Worm (Caenorhabditis elegans): ENCODE results near the gene srv-26.
"Not testable (repeated sequence)": the region's sequence is repeated elsewhere in the genome, so short reads cannot be mapped to it uniquely, and the experiment has no call there.

The srv-26 gene

ce11 chrIV:6301764-6302163 lies at the start of gene srv-26:
TSS of gene srv-26 (minus strand) at chrIV:6301864.
- TF ChIP-seq nhr-237 (tag; optimal IDR thresholded peaks at IDR 0.05) (no peak), hlh-4 (tag; optimal IDR thresholded peaks at IDR 0.05) (no peak), efl-1 (optimal IDR thresholded peaks at IDR 0.05) (no peak), efl-1 (GFP tag; optimal IDR thresholded peaks at IDR 0.05 in 1 of 2) (peak in 1 of 2 experiments; percentile 48)

ce11 chrIV:6347213-6347612 lies 45.5 kb upstream of the srv-26 start, which contains the start of gene Y73B6BL.289:
TSS of gene Y73B6BL.289 (plus strand) at chrIV:6347513.
- TF ChIP-seq lin-35 (GFP tag; optimal IDR thresholded peaks at IDR 0.05); zag-1 (tag; optimal IDR thresholded peaks at IDR 0.05); fos-1 (tag; optimal IDR thresholded peaks at IDR 0.05): not testable (repeated sequence)

- no peak for TF ChIP-seq efl-3 (GFP tag; optimal IDR thresholded peaks at IDR 0.05)
- peak; percentile 3 for TF ChIP-seq lin-14 (GFP tag; optimal IDR thresholded peaks at IDR 0.05)
Measured at ce11 chrIV:6342876-6343275, 41.2 kb upstream of the srv-26 start, which contains the start of gene Y73B6BL.14. TSS of gene Y73B6BL.14 (minus strand) at chrIV:6342976.

- TF ChIP-seq lin-13 (GFP tag; optimal IDR thresholded peaks at IDR 0.05), result no peak
- no peak for TF ChIP-seq ceh-90 (tag; optimal IDR thresholded peaks at IDR 0.05)
- no peak for TF ChIP-seq xbp-1 (tag; optimal IDR thresholded peaks at IDR 0.05)
- no peak for TF ChIP-seq elt-2 (tag; optimal IDR thresholded peaks at IDR 0.05)
- TF ChIP-seq grh-1 (GFP tag; IDR thresholded peaks at IDR 0.05), result no peak
- no peak for TF ChIP-seq ces-1 (GFP tag; optimal IDR thresholded peaks at IDR 0.05)
- no peak for TF ChIP-seq irx-1 (tag; optimal IDR thresholded peaks at IDR 0.05)
- TF ChIP-seq rnt-1 (tag; optimal IDR thresholded peaks at IDR 0.05), result no peak
- no peak for TF ChIP-seq ceh-88 (GFP tag; IDR thresholded peaks at IDR 0.05)
- no peak for TF ChIP-seq lin-14 (GFP tag; optimal IDR thresholded peaks at IDR 0.05)
- TF ChIP-seq dpl-1 (GFP tag; optimal IDR thresholded peaks at IDR 0.05), result no peak
Measured at ce11 chrIV:6342431-6342830, 40.8 kb upstream of the srv-26 start, which contains the start of gene Y73B6BL.288. TSS of gene Y73B6BL.288 (minus strand) at chrIV:6342531.

- TF ChIP-seq mab-9 (GFP tag; IDR thresholded peaks at IDR 0.05) (no peak), ama-1 (optimal IDR thresholded peaks at IDR 0.05) (no peak)
Measured at ce11 chrIV:6337353-6337752, 35.7 kb upstream of the srv-26 start, which contains the start of gene ipla-6. TSS of gene ipla-6 (plus strand) at chrIV:6337653.

- TF ChIP-seq ztf-4 (tag; optimal IDR thresholded peaks at IDR 0.05) (peak; percentile 98), grh-1 (GFP tag; IDR thresholded peaks at IDR 0.05) (peak; percentile 90), nhr-20 (tag; optimal IDR thresholded peaks at IDR 0.05) (peak; percentile 99), efl-3 (GFP tag; optimal IDR thresholded peaks at IDR 0.05) (peak; percentile 11), zip-4 (GFP tag; optimal IDR thresholded peaks at IDR 0.05) (peak; percentile 68), ets-5 (GFP tag; IDR thresholded peaks at IDR 0.05) (no peak), pqm-1 (tag; optimal IDR thresholded peaks at IDR 0.05) (no peak), snpc-4 (tag; optimal IDR thresholded peaks at IDR 0.05) (peak; percentile 84), nhr-84 (tag; optimal IDR thresholded peaks at IDR 0.05) (no peak), mef-2 (tag; optimal IDR thresholded peaks at IDR 0.05) (peak; percentile 34), nhr-85 (tag) (peak; percentile 100), lin-39 (tag; optimal IDR thresholded peaks at IDR 0.05) (peak; percentile 94), egl-13 (tag; optimal IDR thresholded peaks at IDR 0.05) (peak; percentile 88), lin-35 (GFP tag; optimal IDR thresholded peaks at IDR 0.05) (peak; percentile 73 to 93), nhr-76 (tag; optimal IDR thresholded peaks at IDR 0.05) (no peak), ztf-11 (tag; optimal IDR thresholded peaks at IDR 0.05) (peak in 1 of 2 experiments; percentile 95), nhr-237 (tag; optimal IDR thresholded peaks at IDR 0.05) (peak; percentile 37), zag-1 (tag; optimal IDR thresholded peaks at IDR 0.05) (no peak), elt-3 (tag; optimal IDR thresholded peaks at IDR 0.05) (peak in 3 of 6 experiments; percentile 49 to 97 (median 92)), lin-13 (GFP tag; optimal IDR thresholded peaks at IDR 0.05) (peak; percentile 87), aly-2 (tag; optimal IDR thresholded peaks at IDR 0.05) (no peak), C16A3.4 (tag; optimal IDR thresholded peaks at IDR 0.05) (peak; percentile 88), irx-1 (tag; optimal IDR thresholded peaks at IDR 0.05) (peak; percentile 94), unc-30 (tag; optimal IDR thresholded peaks at IDR 0.05) (no peak), lsy-2 (tag; optimal IDR thresholded peaks at IDR 0.05) (peak; percentile 91 to 92), ama-1 (optimal IDR thresholded peaks at IDR 0.05) (peak; percentile 66), mdl-1 (tag; optimal IDR thresholded peaks at IDR 0.05) (peak; percentile 32 to 100), ceh-88 (GFP tag; IDR thresholded peaks at IDR 0.05) (peak; percentile 85), unc-130 (tag; optimal IDR thresholded peaks at IDR 0.05) (peak; percentile 79), unc-98 (GFP tag; IDR thresholded peaks at IDR 0.05) (peak; percentile 64; the same call in 1 of the 2 replicates), F16B12.6 (tag; optimal IDR thresholded peaks at IDR 0.05) (peak; percentile 41)
Measured at ce11 chrIV:6336748-6337147, 35.1 kb upstream of the srv-26 start.
